Fruit fly (Drosophila melanogaster) whole organism, embryonic: ENCODE results near the gene CG14020.
A peak's percentile ranks its signal among the peaks of the same experiment; 100 is the strongest.

Experiments
- Asciz ChIP-seq: fragments of 200-800 bp; sonication (Bioruptor generic); optimal IDR thresholded peaks from 2 replicates; lab custom pipeline; 2017; ENCODE audit warnings: missing biosample characterization, mild to moderate bottlenecking, missing genetic modification characterization, missing genetic modification reagents
- Bdp1 ChIP-seq: fragments of 200-800 bp; sonication (Bioruptor generic); optimal IDR thresholded peaks from 3 replicates; lab custom pipeline; 2016; ENCODE audit warnings: missing biosample characterization, missing genetic modification characterization
- CG10274 ChIP-seq: fragments of 200-800 bp; sonication (Bioruptor generic); optimal IDR thresholded peaks from 3 replicates; lab custom pipeline; 2017; ENCODE audit warnings: missing biosample characterization, mild to moderate bottlenecking, missing genetic modification characterization
- CG12071 ChIP-seq: fragments of 200-800 bp; sonication (Bioruptor generic); optimal IDR thresholded peaks from 3 replicates; lab custom pipeline; 2018; ENCODE audit warnings: missing biosample characterization, mild to moderate bottlenecking, missing genetic modification characterization
- CG12236 ChIP-seq: fragments of 200-800 bp; sonication (Bioruptor generic); optimal IDR thresholded peaks from 2 replicates; lab custom pipeline; 2016; ENCODE audit warnings: missing biosample characterization, missing genetic modification characterization
- CG12942 ChIP-seq: fragments of 200-800 bp; sonication (Bioruptor generic); optimal IDR thresholded peaks from 3 replicates; lab custom pipeline; 2016; ENCODE audit warnings: missing biosample characterization, missing genetic modification characterization
- CG13424 ChIP-seq: fragments of 200-800 bp; sonication (Bioruptor generic); optimal IDR thresholded peaks from 2 replicates; lab custom pipeline; 2019; ENCODE audit warnings: missing biosample characterization, mild to moderate bottlenecking, missing genetic modification characterization, moderate library complexity
- CG13775 ChIP-seq: fragments of 200-800 bp; sonication (Bioruptor generic); optimal IDR thresholded peaks from 3 replicates; lab custom pipeline; 2017; ENCODE audit warnings: missing biosample characterization, mild to moderate bottlenecking, missing genetic modification characterization
- CG13894 ChIP-seq: fragments of 200-800 bp; sonication (Bioruptor generic); optimal IDR thresholded peaks from 3 replicates; lab custom pipeline; 2018; ENCODE audit warnings: missing biosample characterization, mild to moderate bottlenecking, missing genetic modification characterization, moderate library complexity
- CG14710 ChIP-seq: fragments of 200-800 bp; sonication (Bioruptor generic); optimal IDR thresholded peaks from 3 replicates; lab custom pipeline; 2019; ENCODE audit warnings: missing biosample characterization, mild to moderate bottlenecking, missing genetic modification characterization, moderate library complexity
- CG17912 ChIP-seq: fragments of 200-800 bp; sonication (Bioruptor generic); optimal IDR thresholded peaks from 2 replicates; lab custom pipeline; 2018; ENCODE audit warnings: missing biosample characterization, mild to moderate bottlenecking, missing genetic modification characterization
- CG1832 ChIP-seq: fragments of 200-800 bp; sonication (Bioruptor generic); optimal IDR thresholded peaks from 2 replicates; lab custom pipeline; 2017; ENCODE audit warnings: missing biosample characterization, mild to moderate bottlenecking, missing genetic modification characterization, inconsistent platforms
- CG2202 ChIP-seq: fragments of 200-800 bp; sonication (Bioruptor generic); optimal IDR thresholded peaks from 2 replicates; lab custom pipeline; 2018; ENCODE audit warnings: missing biosample characterization, mild to moderate bottlenecking, missing genetic modification characterization
- CG31388 ChIP-seq: fragments of 200-800 bp; sonication (Bioruptor generic); optimal IDR thresholded peaks from 2 replicates; lab custom pipeline; 2016; ENCODE audit warnings: missing biosample characterization, missing genetic modification characterization
- CG3838 ChIP-seq: fragments of 200-800 bp; sonication (Bioruptor generic); optimal IDR thresholded peaks from 3 replicates; lab custom pipeline; 2016; ENCODE audit warnings: missing biosample characterization, missing genetic modification characterization
- CG4328 ChIP-seq: fragments of 200-800 bp; sonication (Bioruptor generic); optimal IDR thresholded peaks from 3 replicates; lab custom pipeline; 2017; ENCODE audit warnings: missing biosample characterization, missing genetic modification reagents, missing genetic modification characterization
- CG4854 ChIP-seq: fragments of 200-800 bp; sonication (Bioruptor generic); optimal IDR thresholded peaks from 2 replicates; lab custom pipeline; 2016; ENCODE audit warnings: missing biosample characterization, missing genetic modification characterization, inconsistent platforms
- CG6854 ChIP-seq: fragments of 200-800 bp; sonication (Bioruptor generic); optimal IDR thresholded peaks from 3 replicates; lab custom pipeline; 2017; ENCODE audit warnings: missing biosample characterization, mild to moderate bottlenecking, missing genetic modification characterization
- CG7786 ChIP-seq: fragments of 200-800 bp; sonication (Bioruptor generic); optimal IDR thresholded peaks from 2 replicates; lab custom pipeline; 2016; ENCODE audit warnings: missing biosample characterization, missing genetic modification characterization
- CG8944 ChIP-seq: fragments of 200-800 bp; sonication (Bioruptor generic); optimal IDR thresholded peaks from 3 replicates; lab custom pipeline; 2016; ENCODE audit warnings: missing biosample characterization, missing genetic modification characterization
- CG9932 ChIP-seq: fragments of 200-800 bp; sonication (Bioruptor generic); IDR thresholded peaks from 2 replicates; pipeline ENCODE4 v1.3.6; 2022; ENCODE audit warnings: missing biosample characterization, missing genetic modification characterization
- Dbx ChIP-seq: fragments of 200-800 bp; sonication (Bioruptor generic); IDR thresholded peaks from 3 replicates; pipeline ENCODE4 v1.3.6; 2022; ENCODE audit warnings: missing biosample characterization, missing genetic modification characterization
- Ets65A ChIP-seq: fragments of 200-800 bp; sonication (Bioruptor generic); peaks from one replicate; lab custom pipeline; 2016; ENCODE audit warnings: missing biosample characterization, missing genetic modification characterization
- Fer3 ChIP-seq: fragments of 200-800 bp; sonication (Bioruptor generic); optimal IDR thresholded peaks from 2 replicates; lab custom pipeline; 2018; ENCODE audit warnings: missing biosample characterization, mild to moderate bottlenecking, missing genetic modification characterization, moderate library complexity
- Gug ChIP-seq: fragments of 200-800 bp; sonication (Bioruptor generic); IDR thresholded peaks from 4 replicates; pipeline ENCODE4 v1.3.6; 2022; ENCODE audit warnings: missing biosample characterization, missing genetic modification characterization
- Hmr ChIP-seq: fragments of 200-800 bp; sonication (Bioruptor generic); optimal IDR thresholded peaks from 3 replicates; lab custom pipeline; 2017; ENCODE audit warnings: mild to moderate bottlenecking, missing biosample characterization, missing genetic modification reagents, missing genetic modification characterization
- Lim3 ChIP-seq: fragments of 200-800 bp; sonication (Bioruptor generic); IDR thresholded peaks from 2 replicates; pipeline ENCODE4 v1.3.6; 2022; ENCODE audit warnings: missing biosample characterization, missing genetic modification characterization
- Max ChIP-seq: fragments of 200-800 bp; sonication (Bioruptor generic); optimal IDR thresholded peaks from 2 replicates; lab custom pipeline; 2016; ENCODE audit warnings: missing biosample characterization, mild to moderate bottlenecking, missing genetic modification characterization
- NFAT ChIP-seq: fragments of 200-800 bp; sonication (Bioruptor generic); IDR thresholded peaks from 2 replicates; pipeline ENCODE4 v1.3.6; 2022; ENCODE audit warnings: missing biosample characterization, missing genetic modification characterization
- Nf-YA ChIP-seq: fragments of 200-800 bp; sonication (Bioruptor generic); IDR thresholded peaks from 2 replicates; pipeline ENCODE4 v1.3.6; 2022; ENCODE audit warnings: missing biosample characterization, missing genetic modification characterization
- Xrp1 ChIP-seq: fragments of 200-800 bp; sonication (Bioruptor generic); IDR thresholded peaks from 2 replicates; pipeline ENCODE4 v1.3.6; 2022; ENCODE audit warnings: missing biosample characterization, missing genetic modification characterization
- crp ChIP-seq, 2 experiments: fragments of 200-800 bp; sonication (Bioruptor generic); optimal IDR thresholded peaks; 2 replicates in 1 of 2; 3 replicates in 1 of 2; lab custom pipeline; 2017; ENCODE audit warnings: missing biosample characterization in 2 of 2, missing genetic modification characterization in 2 of 2, mild to moderate bottlenecking in 1 of 2, moderate library complexity in 1 of 2
- en ChIP-seq: fragments of 200-800 bp; sonication (Bioruptor generic); optimal IDR thresholded peaks from 2 replicates; lab custom pipeline; 2016; ENCODE audit warnings: missing biosample characterization, missing genetic modification characterization
- esg ChIP-seq: fragments of 200-800 bp; sonication (Bioruptor generic); conservative IDR thresholded peaks from 2 replicates; pipeline ENCODE4 v1.3.6; 2022; ENCODE audit warnings: missing biosample characterization, missing genetic modification characterization
- exex ChIP-seq: fragments of 200-800 bp; sonication (Bioruptor generic); optimal IDR thresholded peaks from 4 replicates; lab custom pipeline; 2018; ENCODE audit warnings: missing biosample characterization, mild to moderate bottlenecking, missing genetic modification characterization, moderate library complexity
- fu2 ChIP-seq: fragments of 200-800 bp; sonication (Bioruptor generic); optimal IDR thresholded peaks from 2 replicates; lab custom pipeline; 2016; ENCODE audit warnings: missing biosample characterization, missing genetic modification characterization
- hbn ChIP-seq: fragments of 200-800 bp; sonication (Bioruptor generic); IDR thresholded peaks from 2 replicates; pipeline ENCODE4 v1.3.6; 2022; ENCODE audit warnings: missing biosample characterization, missing genetic modification characterization; ENCODE audit not compliant: partially characterized antibody
- lola ChIP-seq, 3 experiments: fragments of >200 bp in 2 of 3; fragments of 200-800 bp in 1 of 3; sonication (Bioruptor generic) in 1 of 3; optimal IDR thresholded peaks; 2 replicates each; lab custom pipeline; 2017 to 2019; ENCODE audit warnings: missing biosample characterization in 3 of 3, missing genetic modification characterization in 3 of 3, mild to moderate bottlenecking in 1 of 3, moderate library complexity in 1 of 3
- maf-S ChIP-seq: fragments of 200-800 bp; sonication (Bioruptor generic); optimal IDR thresholded peaks from 2 replicates; lab custom pipeline; 2016; ENCODE audit warnings: missing biosample characterization, missing genetic modification characterization
- mam ChIP-seq: fragments of 200-800 bp; sonication (Bioruptor generic); optimal IDR thresholded peaks from 3 replicates; lab custom pipeline; 2016; ENCODE audit warnings: missing biosample characterization, missing genetic modification characterization
- pan ChIP-seq, 4 experiments: fragments of >200 bp in 3 of 4; fragments of 200-800 bp in 1 of 4; sonication (Bioruptor generic) in 1 of 4; optimal IDR thresholded peaks in 3 of 4; IDR thresholded peaks in 1 of 4; 2 replicates each; pipeline versions ENCODE4 v1.3.6 to Lab custom; 2017 to 2022; ENCODE audit warnings: missing biosample characterization in 2 of 4, missing genetic modification characterization in 2 of 4, mixed read lengths in 1 of 4
- peb ChIP-seq: fragments of 200-800 bp; sonication (Bioruptor generic); IDR thresholded peaks from 2 replicates; pipeline ENCODE4 v1.3.6; 2022; ENCODE audit warnings: missing biosample characterization, missing genetic modification characterization
- pfk ChIP-seq: fragments of 200-800 bp; sonication (Bioruptor generic); optimal IDR thresholded peaks from 2 replicates; lab custom pipeline; 2018; ENCODE audit warnings: missing biosample characterization, mild to moderate bottlenecking, missing genetic modification characterization, moderate library complexity
- salm ChIP-seq: fragments of 200-800 bp; sonication (Bioruptor generic); optimal IDR thresholded peaks from 2 replicates; lab custom pipeline; 2018; ENCODE audit warnings: missing biosample characterization, mild to moderate bottlenecking, missing genetic modification characterization
- schlank ChIP-seq: fragments of 200-800 bp; sonication (Bioruptor generic); optimal IDR thresholded peaks from 2 replicates; lab custom pipeline; 2018; ENCODE audit warnings: missing biosample characterization, mild to moderate bottlenecking, missing genetic modification characterization
- sqz ChIP-seq: fragments of 200-800 bp; sonication (Bioruptor generic); optimal IDR thresholded peaks from 3 replicates; lab custom pipeline; 2018; ENCODE audit warnings: missing biosample characterization, mild to moderate bottlenecking, missing genetic modification characterization
- tin ChIP-seq: fragments of 200-800 bp; sonication (Bioruptor generic); optimal IDR thresholded peaks from 3 replicates; lab custom pipeline; 2016; ENCODE audit warnings: missing biosample characterization, missing genetic modification characterization
- zen ChIP-seq: fragments of 200-800 bp; sonication (Bioruptor generic); optimal IDR thresholded peaks from 3 replicates; lab custom pipeline; 2018; ENCODE audit warnings: missing biosample characterization, mild to moderate bottlenecking, missing genetic modification characterization, moderate library complexity

The CG14020 gene

DNA sequence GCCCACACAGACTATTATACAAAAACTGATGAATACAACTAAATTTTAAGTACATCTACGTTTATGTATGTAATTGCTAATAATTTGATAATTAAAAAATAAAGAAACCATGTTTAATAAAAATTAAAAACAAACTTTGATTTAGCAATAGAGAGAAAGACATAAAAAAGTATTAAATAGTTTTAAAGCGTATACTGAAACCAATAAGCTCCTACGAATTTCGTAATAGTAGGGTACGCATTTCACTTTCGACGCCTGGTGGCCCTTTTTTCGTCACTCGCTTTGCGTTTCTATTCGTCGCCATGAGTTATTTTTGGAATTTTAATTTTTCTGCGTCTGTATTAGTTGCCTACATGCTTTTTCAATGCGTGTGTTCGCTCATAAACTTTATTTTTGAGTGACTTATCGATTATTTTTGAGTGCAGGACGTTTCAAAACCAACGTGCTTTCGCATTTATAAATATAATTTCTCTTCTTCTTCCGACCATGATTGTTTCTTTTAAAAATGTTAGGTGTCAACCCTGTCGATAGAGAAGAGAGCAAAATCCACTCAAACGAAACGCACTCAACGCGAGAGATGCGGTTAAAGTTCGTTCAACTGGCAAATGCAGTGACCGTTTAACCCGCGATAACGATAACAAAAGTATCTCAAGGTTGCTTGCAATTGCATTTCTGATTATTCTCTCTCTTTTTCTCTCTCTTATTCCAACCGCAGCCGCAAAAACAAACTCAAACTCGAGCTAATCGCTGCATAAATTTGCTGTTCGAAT, 29.2 kb downstream of the CG14020 start, which contains the start of gene Oscillin (continued):
- no peak for TF ChIP-seq CG1832 (GFP tag; lab: Kevin White, UChicago)
- TF ChIP-seq CG8944 (GFP tag; lab: Kevin White, UChicago) = no peak
- TF ChIP-seq crp (GFP tag; optimal IDR thresholded peaks at IDR 0.05; lab: Kevin White, UChicago) = peak in 1 of 2 experiments; percentile 33
- TF ChIP-seq CG2202 = peak; percentile 28
- peak; percentile 86 for TF ChIP-seq sqz (GFP tag; lab: Kevin White, UChicago)
- TF ChIP-seq Bdp1 (GFP tag; lab: Kevin White, UChicago) = no peak
- no peak for TF ChIP-seq zen
- TF ChIP-seq CG31388 (GFP tag; lab: Kevin White, UChicago) = peak; percentile 31
- peak; percentile 94 for TF ChIP-seq Xrp1
- TF ChIP-seq lola (GFP tag; optimal IDR thresholded peaks at IDR 0.05; lab: Kevin White, UChicago) = peak in 1 of 3 experiments; percentile 87
- no peak for TF ChIP-seq CG13424 (tag; lab: Kevin White, UChicago)
- TF ChIP-seq CG12236 (GFP tag; lab: Kevin White, UChicago) = no peak
- TF ChIP-seq Gug (GFP tag; lab: Robert Waterston, UW) = 0 out of 4 replicates have a peak, but pooled peaks have one; percentile 53
- TF ChIP-seq NFAT (GFP tag; lab: Robert Waterston, UW) = peak; percentile 49; the same call in 1 of the 2 replicates
- peak; percentile 89 for TF ChIP-seq CG14710 (tag; lab: Kevin White, UChicago)
- TF ChIP-seq CG12942 = no peak
- TF ChIP-seq Max (GFP tag; lab: Kevin White, UChicago) = peak; percentile 47

- TF ChIP-seq Dbx (GFP tag; lab: Robert Waterston, UW) (no peak), salm (peak; percentile 30), Lim3 (GFP tag; lab: Robert Waterston, UW) (no peak), hbn (GFP tag; lab: Robert Waterston, UW) (no peak), Ets65A (GFP tag; lab: Kevin White, UChicago) (no peak), Nf-YA (GFP tag; lab: Robert Waterston, UW) (no peak), CG12071 (peak; percentile 16), Asciz (GFP tag; lab: Kevin White, UChicago) (peak; percentile 61), CG3838 (no peak), CG4328 (GFP tag; lab: Kevin White, UChicago) (peak; percentile 9), Fer3 (tag; lab: Kevin White, UChicago) (peak; percentile 3), CG13894 (no peak), mam (GFP tag; lab: Kevin White, UChicago) (no peak), pan (optimal IDR thresholded peaks at IDR 0.05; lab: Kevin White, UChicago) (no peak), pan (GFP tag; optimal IDR thresholded peaks at IDR 0.05 in 1 of 2, IDR thresholded peaks at IDR 0.05 in 1 of 2) (no peak), exex (tag; lab: Kevin White, UChicago) (peak; percentile 93), esg (no peak), CG12236 (GFP tag; lab: Kevin White, UChicago) (no peak), maf-S (no peak), schlank (no peak), CG7786 (GFP tag; lab: Kevin White, UChicago) (no peak), CG10274 (GFP tag; lab: Kevin White, UChicago) (no peak), CG4854 (GFP tag; lab: Kevin White, UChicago) (no peak), CG6854 (GFP tag; lab: Kevin White, UChicago) (no peak), tin (no peak), pfk (GFP tag; lab: Kevin White, UChicago) (no peak), peb (GFP tag; lab: Robert Waterston, UW) (no peak), CG13775 (GFP tag; lab: Kevin White, UChicago) (no peak), Hmr (GFP tag; lab: Kevin White, UChicago) (no peak), en (no peak), CG9932 (GFP tag; lab: Robert Waterston, UW) (no peak), fu2 (GFP tag; lab: Kevin White, UChicago) (no peak), CG17912 (GFP tag; lab: Kevin White, UChicago) (peak; percentile 10)
Observed at dm6 chr2L:5547288-5547777, 29.8 kb downstream of the CG14020 start.
